Worm (Caenorhabditis elegans) whole organism, L3 larva: ENCODE results near the gene C06A1.3.

Experiments used
- ZK546.5 ChIP-seq: sonication (generic microtip); optimal IDR thresholded peaks from 2 replicates; lab custom pipeline; 2017; ENCODE audit warnings: missing biosample characterization, missing genetic modification characterization
- ceh-82 ChIP-seq: fragments of 150-350 bp; optimal IDR thresholded peaks from 2 replicates; lab custom pipeline; 2014; ENCODE audit warnings: missing biosample characterization, missing genetic modification characterization
- nhr-25 ChIP-seq: sonication (generic microtip); optimal IDR thresholded peaks from 2 replicates; lab custom pipeline; 2017; ENCODE audit warnings: missing biosample characterization, missing genetic modification characterization
- snpc-4 ChIP-seq: fragments of 150-350 bp; optimal IDR thresholded peaks from 2 replicates; lab custom pipeline; 2014; ENCODE audit warnings: missing biosample characterization, missing genetic modification characterization
- zag-1 ChIP-seq: fragments of 150-350 bp; optimal IDR thresholded peaks from 2 replicates; lab custom pipeline; 2014; ENCODE audit warnings: missing biosample characterization, missing genetic modification characterization

ce11 chrII:10557206-10557574 lies 14.9 kb upstream of the C06A1.3 start:
- TF ChIP-seq snpc-4 (tag; lab: Kevin White, UChicago) (no peak), ceh-82 (no peak), zag-1 (tag; lab: Kevin White, UChicago) (no peak), nhr-25 (tag; lab: Kevin White, UChicago) (peak; percentile 93), ZK546.5 (tag; lab: Kevin White, UChicago) (no peak)
